Worm (Caenorhabditis elegans): ENCODE results near the gene Y43E12A.2.

ce11 chrIV:11025941-11026340, 44.1 kb downstream of the Y43E12A.2 start:
- TF ChIP-seq Y22D7AL.16 (tag; optimal IDR thresholded peaks at IDR 0.05) (peak; percentile 98), ama-1 (optimal IDR thresholded peaks at IDR 0.05) (peak; percentile 86)

Measured in whole organism, late embryonic.